Worm (Caenorhabditis elegans) whole organism, late embryonic: ENCODE results near the gene tag-234.

Source experiments
- C08G9.2 ChIP-seq: sonication (generic microtip); optimal IDR thresholded peaks from 2 replicates; lab custom pipeline; 2016; ENCODE audit warnings: mild to moderate bottlenecking, missing genetic modification characterization, moderate library complexity, missing compliant biosample characterization
- Y22D7AL.16 ChIP-seq: sonication (generic microtip); optimal IDR thresholded peaks from 2 replicates; lab custom pipeline; 2016; ENCODE audit warnings: missing genetic modification characterization, missing compliant biosample characterization
- ceh-45 ChIP-seq: fragments of 200-800 bp; sonication (Bioruptor generic); IDR thresholded peaks from 2 replicates; pipeline ENCODE4 v1.3.6; 2022; ENCODE audit warnings: missing genetic modification reagents, missing genetic modification characterization, missing compliant biosample characterization
- dmd-4 ChIP-seq: sonication (generic microtip); optimal IDR thresholded peaks from 2 replicates; lab custom pipeline; 2016; ENCODE audit warnings: borderline replicate concordance, missing genetic modification characterization, missing compliant biosample characterization
- dve-1 ChIP-seq: sonication (generic microtip); optimal IDR thresholded peaks from 2 replicates; lab custom pipeline; 2017; ENCODE audit warnings: antibody characterized with exemption, mild to moderate bottlenecking, missing genetic modification characterization, missing compliant biosample characterization
- ets-4 ChIP-seq: sonication (generic microtip); optimal IDR thresholded peaks from 2 replicates; lab custom pipeline; 2016; ENCODE audit warnings: missing genetic modification characterization, missing compliant biosample characterization
- fkh-10 ChIP-seq: fragments of 150-350 bp; optimal IDR thresholded peaks from 2 replicates; lab custom pipeline; 2014; ENCODE audit warnings: missing biosample characterization, missing genetic modification reagents, missing genetic modification characterization
- fkh-6 ChIP-seq: sonication (generic microtip); optimal IDR thresholded peaks from 2 replicates; lab custom pipeline; 2016; ENCODE audit warnings: missing genetic modification characterization, missing compliant biosample characterization
- lin-11 ChIP-seq: fragments of 200-800 bp; sonication (Bioruptor generic); optimal IDR thresholded peaks from 2 replicates; lab custom pipeline; 2018; ENCODE audit warnings: mild to moderate bottlenecking, missing genetic modification characterization, missing compliant biosample characterization
- pat-9 ChIP-seq: fragments of 200-800 bp; sonication (Bioruptor generic); optimal IDR thresholded peaks from 2 replicates; lab custom pipeline; 2018; ENCODE audit warnings: mild to moderate bottlenecking, missing genetic modification characterization, moderate library complexity, missing compliant biosample characterization
- pha-4 ChIP-seq: fragments of 150-350 bp; optimal IDR thresholded peaks from 2 replicates; lab custom pipeline; 2018; ENCODE audit warnings: missing biosample characterization, missing genetic modification reagents, missing genetic modification characterization

DNA sequence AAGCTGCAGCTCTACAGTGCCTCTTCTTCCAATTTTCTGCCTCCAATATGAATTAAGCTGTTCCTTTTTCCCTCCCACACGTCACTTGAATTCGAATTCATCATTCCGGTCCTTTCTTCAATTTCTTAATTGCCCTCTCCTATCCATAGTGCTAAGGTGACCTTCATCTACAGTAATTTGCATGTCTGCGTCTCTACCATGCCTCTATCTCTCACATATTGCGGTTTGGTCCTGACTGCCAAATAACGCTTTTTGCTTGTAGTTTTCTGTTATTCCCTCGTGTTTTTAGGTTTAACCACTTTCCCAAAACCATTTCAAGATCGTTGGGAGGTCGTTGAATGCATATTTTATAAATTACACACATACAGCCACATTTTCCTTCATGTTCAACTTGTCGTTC, 16.7 kb downstream of the tag-234 start:
- TF ChIP-seq dve-1 (no peak), C08G9.2 (no peak), pha-4 (tag; lab: Kevin White, UChicago) (no peak), fkh-6 (tag; lab: Kevin White, UChicago) (no peak), ets-4 (no peak), fkh-10 (GFP tag; lab: Kevin White, UChicago) (no peak), pat-9 (tag; lab: Kevin White, UChicago) (no peak), Y22D7AL.16 (tag; lab: Kevin White, UChicago) (no peak), dmd-4 (tag; lab: Kevin White, UChicago) (no peak), lin-11 (tag; lab: Kevin White, UChicago) (no peak), ceh-45 (GFP tag; lab: Robert Waterston, UW) (no peak)
